Worm (Caenorhabditis elegans) whole organism, mixed stage, embryonic: ENCODE results near the gene arrd-19.

Experiments
- M03D4.4 ChIP-seq: sonication (generic microtip); optimal IDR thresholded peaks from 2 replicates; lab custom pipeline; 2017; ENCODE audit warnings: mild to moderate bottlenecking, missing genetic modification characterization, missing compliant biosample characterization
- ceh-39 ChIP-seq: fragments of 150-350 bp; optimal IDR thresholded peaks from 2 replicates; lab custom pipeline; 2014; ENCODE audit warnings: missing biosample characterization, missing genetic modification characterization
- ceh-83 ChIP-seq: fragments of 200-800 bp; sonication (Bioruptor generic); optimal IDR thresholded peaks from 2 replicates; lab custom pipeline; 2018; ENCODE audit warnings: mild to moderate bottlenecking, missing genetic modification characterization, missing compliant biosample characterization
- ces-1 ChIP-seq: fragments of 150-350 bp; optimal IDR thresholded peaks from 2 replicates; lab custom pipeline; 2014; ENCODE audit warnings: missing biosample characterization, missing genetic modification reagents, missing genetic modification characterization
- lin-13 ChIP-seq: fragments of 150-350 bp; optimal IDR thresholded peaks from 2 replicates; lab custom pipeline; 2014; ENCODE audit warnings: missing biosample characterization, missing genetic modification characterization
- mep-1 ChIP-seq: fragments of 150-350 bp; optimal IDR thresholded peaks from 2 replicates; lab custom pipeline; 2017; ENCODE audit warnings: missing biosample characterization, missing genetic modification reagents, missing genetic modification characterization, inconsistent platforms
- nhr-237 ChIP-seq: fragments of 150-350 bp; optimal IDR thresholded peaks from 2 replicates; lab custom pipeline; 2014; ENCODE audit warnings: missing biosample characterization, missing genetic modification characterization
- nhr-28 ChIP-seq: fragments of 150-350 bp; optimal IDR thresholded peaks from 2 replicates; lab custom pipeline; 2014; ENCODE audit warnings: missing biosample characterization, missing genetic modification characterization
- nhr-76 ChIP-seq: sonication (generic microtip); optimal IDR thresholded peaks from 2 replicates; lab custom pipeline; 2017; ENCODE audit warnings: missing biosample characterization, missing genetic modification characterization
- snpc-4 ChIP-seq: fragments of 150-350 bp; optimal IDR thresholded peaks from 2 replicates; lab custom pipeline; 2014; ENCODE audit warnings: missing biosample characterization, missing genetic modification characterization

DNA sequence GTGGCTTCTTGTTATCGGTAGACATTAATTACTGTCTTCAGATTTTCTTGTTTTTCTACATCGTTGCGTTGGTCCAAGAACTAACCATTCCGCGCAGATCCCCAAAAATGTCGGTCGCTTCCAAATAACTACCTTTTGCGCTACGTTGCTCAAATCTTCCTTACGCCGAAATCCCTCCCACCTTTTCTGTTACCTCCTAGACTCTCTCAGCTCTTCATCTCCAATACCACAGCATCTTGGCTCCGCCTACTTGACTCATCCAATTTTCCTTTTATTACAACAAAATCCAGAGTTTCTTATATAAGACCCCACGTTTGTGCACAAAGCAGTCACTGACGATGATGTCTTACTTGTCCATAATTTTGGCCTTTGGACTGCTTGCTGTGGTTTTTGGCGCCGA, 37.6 kb upstream of the arrd-19 start, which contains the start of gene C17B7.12:
- TF ChIP-seq snpc-4 (tag; lab: Kevin White, UChicago) (no peak), nhr-28 (tag; lab: Kevin White, UChicago) (no peak), ceh-83 (GFP tag; lab: Kevin White, UChicago) (no peak), nhr-237 (tag; lab: Kevin White, UChicago) (no peak), M03D4.4 (tag; lab: Kevin White, UChicago) (no peak), lin-13 (tag; lab: Kevin White, UChicago) (no peak), nhr-76 (tag; lab: Kevin White, UChicago) (no peak), ces-1 (no peak), ceh-39 (no peak), mep-1 (tag; lab: Kevin White, UChicago) (no peak)
